Worm (Caenorhabditis elegans) whole organism, L4 larva: ENCODE measurements around the gene lips-5.

ENCODE experiments used
- ceh-82 ChIP-seq: sonication (generic microtip); optimal IDR thresholded peaks from 2 replicates; lab custom pipeline; 2017; ENCODE audit warnings: missing biosample characterization, missing genetic modification characterization
- egl-27 ChIP-seq: sonication (generic microtip); optimal IDR thresholded peaks from 3 replicates; lab custom pipeline; 2017; ENCODE audit warnings: missing biosample characterization, missing genetic modification reagents, missing genetic modification characterization
- mdl-1 ChIP-seq, 2 experiments: fragments of 150-350 bp in 1 of 2; sonication (generic microtip) in 1 of 2; optimal IDR thresholded peaks; 2 replicates each; lab custom pipeline; 2014 to 2017; ENCODE audit warnings: missing biosample characterization in 2 of 2, missing genetic modification characterization in 2 of 2
- nhr-76 ChIP-seq: fragments of 150-350 bp; optimal IDR thresholded peaks from 2 replicates; lab custom pipeline; 2014; ENCODE audit warnings: missing biosample characterization, missing genetic modification characterization
- nhr-77 ChIP-seq: fragments of 150-350 bp; optimal IDR thresholded peaks from 2 replicates; lab custom pipeline; 2014; ENCODE audit warnings: missing biosample characterization, missing genetic modification characterization
- sdz-12 ChIP-seq: fragments of 200-800 bp; sonication (Bioruptor generic); optimal IDR thresholded peaks from 2 replicates; lab custom pipeline; 2018; ENCODE audit warnings: mild to moderate bottlenecking, missing genetic modification characterization, missing compliant biosample characterization
- unc-62 ChIP-seq, 3 experiments: fragments of 150-350 bp in 1 of 3; sonication (generic microtip); optimal IDR thresholded peaks in 2 of 3; peaks in 1 of 3; 1 replicate in 1 of 3; 2 replicates in 2 of 3; lab custom pipeline; 2014 to 2017; ENCODE audit warnings: missing biosample characterization in 3 of 3, missing genetic modification characterization in 3 of 3, missing genetic modification reagents in 3 of 3, missing genotype in 1 of 3

DNA sequence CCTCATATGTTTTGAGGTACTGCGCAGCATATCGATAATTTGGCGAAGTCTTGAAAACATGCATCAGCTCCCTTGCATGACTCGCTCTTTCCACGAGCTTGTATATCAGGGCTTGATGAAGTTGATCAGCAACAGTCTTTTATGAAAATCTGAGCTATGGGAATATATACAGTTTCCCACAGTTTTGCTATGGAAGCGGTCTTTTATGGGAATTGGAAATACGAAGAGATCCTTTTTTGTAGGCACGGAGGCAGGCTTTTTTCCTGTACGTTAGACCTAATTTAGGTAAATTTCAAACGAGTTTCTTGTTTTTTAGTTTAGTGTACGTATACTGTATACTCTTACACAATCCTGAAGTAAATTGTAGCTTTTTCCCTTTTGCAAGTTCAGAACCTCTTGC is 17.6 kb downstream of the lips-5 start, which contains the start of gene T12A7.9:
- TF ChIP-seq nhr-77 (no peak), nhr-76 (tag; lab: Kevin White, UChicago) (no peak), egl-27 (tag; lab: Kevin White, UChicago) (no peak), ceh-82 (tag; lab: Kevin White, UChicago) (no peak), unc-62 (GFP tag; optimal IDR thresholded peaks at IDR 0.05 in 1 of 2; lab: Kevin White, UChicago) (no peak), unc-62 (tag; optimal IDR thresholded peaks at IDR 0.05; lab: Kevin White, UChicago) (no peak), sdz-12 (GFP tag; lab: Kevin White, UChicago) (no peak), mdl-1 (tag; optimal IDR thresholded peaks at IDR 0.05; lab: Kevin White, UChicago) (no peak)
